Fruit fly (Drosophila melanogaster) whole organism, embryonic: Measurements from ENCODE around the gene CG7739.
A peak's percentile ranks its signal among the peaks of the same experiment; 100 is the strongest.

ENCODE experiments used
- CG10979 ChIP-seq: fragments of 200-800 bp; sonication (Bioruptor generic); optimal IDR thresholded peaks from 2 replicates; lab custom pipeline; 2018; ENCODE audit warnings: missing biosample characterization, mild to moderate bottlenecking, missing genetic modification characterization, moderate library complexity
- CG13123 ChIP-seq: fragments of 200-800 bp; sonication (Bioruptor generic); optimal IDR thresholded peaks from 2 replicates; lab custom pipeline; 2016; ENCODE audit warnings: missing biosample characterization, missing genetic modification characterization
- CG13296 ChIP-seq: fragments of 200-800 bp; sonication (Bioruptor generic); optimal IDR thresholded peaks from 3 replicates; lab custom pipeline; 2018; ENCODE audit warnings: missing biosample characterization, mild to moderate bottlenecking, missing genetic modification characterization
- CG13424 ChIP-seq: fragments of 200-800 bp; sonication (Bioruptor generic); optimal IDR thresholded peaks from 2 replicates; lab custom pipeline; 2019; ENCODE audit warnings: missing biosample characterization, mild to moderate bottlenecking, missing genetic modification characterization, moderate library complexity
- CG14014 ChIP-seq: fragments of 200-800 bp; sonication (Bioruptor generic); IDR thresholded peaks from 2 replicates; pipeline ENCODE4 v1.3.6; 2022; ENCODE audit warnings: missing biosample characterization, missing genetic modification characterization
- CG1529 ChIP-seq: fragments of 200-800 bp; sonication (Bioruptor generic); optimal IDR thresholded peaks from 3 replicates; lab custom pipeline; 2018; ENCODE audit warnings: missing biosample characterization, missing genetic modification characterization
- CG18476 ChIP-seq: fragments of 200-800 bp; sonication (Bioruptor generic); optimal IDR thresholded peaks from 2 replicates; lab custom pipeline; 2016; ENCODE audit warnings: missing biosample characterization, mild to moderate bottlenecking, missing genetic modification characterization
- CG2202 ChIP-seq: fragments of 200-800 bp; sonication (Bioruptor generic); optimal IDR thresholded peaks from 2 replicates; lab custom pipeline; 2018; ENCODE audit warnings: missing biosample characterization, mild to moderate bottlenecking, missing genetic modification characterization
- CG30020 ChIP-seq: fragments of 200-800 bp; optimal IDR thresholded peaks from 2 replicates; lab custom pipeline; 2019; ENCODE audit warnings: missing biosample characterization, mild to moderate bottlenecking, missing genetic modification characterization, moderate library complexity
- CG4404 ChIP-seq: fragments of 200-800 bp; sonication (Bioruptor generic); IDR thresholded peaks from 2 replicates; pipeline ENCODE4 v1.3.6; 2022; ENCODE audit warnings: missing biosample characterization, missing genetic modification characterization
- CG4730 ChIP-seq: fragments of 200-800 bp; sonication (Bioruptor generic); IDR thresholded peaks from 2 replicates; pipeline ENCODE4 v1.3.6; 2022; ENCODE audit warnings: missing biosample characterization, missing genetic modification characterization
- CG4820 ChIP-seq: fragments of 200-800 bp; sonication (Bioruptor generic); optimal IDR thresholded peaks from 3 replicates; lab custom pipeline; 2016; ENCODE audit warnings: missing biosample characterization, missing genetic modification characterization
- CG7745 ChIP-seq: fragments of 200-800 bp; sonication (Bioruptor generic); optimal IDR thresholded peaks from 2 replicates; lab custom pipeline; 2018; ENCODE audit warnings: missing biosample characterization, mild to moderate bottlenecking, missing genetic modification characterization, moderate library complexity
- CG7987 ChIP-seq: fragments of 200-800 bp; sonication (Bioruptor generic); optimal IDR thresholded peaks from 2 replicates; lab custom pipeline; 2018; ENCODE audit warnings: missing biosample characterization, mild to moderate bottlenecking, missing genetic modification characterization, moderate library complexity
- CG9215 ChIP-seq: fragments of 200-800 bp; sonication (Bioruptor generic); IDR thresholded peaks from 2 replicates; pipeline ENCODE4 v1.3.6; 2022; ENCODE audit warnings: missing biosample characterization, missing genetic modification characterization
- CHES-1-like ChIP-seq: fragments of 200-800 bp; sonication (Bioruptor generic); optimal IDR thresholded peaks from 2 replicates; lab custom pipeline; 2016; ENCODE audit warnings: missing biosample characterization, missing genetic modification characterization
- D19A ChIP-seq: fragments of 200-800 bp; optimal IDR thresholded peaks from 3 replicates; lab custom pipeline; 2019; ENCODE audit warnings: missing biosample characterization, mild to moderate bottlenecking, missing genetic modification characterization, moderate library complexity
- E2f2 ChIP-seq: fragments of 200-800 bp; sonication (Bioruptor generic); IDR thresholded peaks from 2 replicates; pipeline ENCODE4 v1.3.6; 2022; ENCODE audit warnings: missing biosample characterization, missing genetic modification characterization
- GATAe ChIP-seq: fragments of 200-800 bp; sonication (Bioruptor generic); conservative IDR thresholded peaks from 2 replicates; pipeline ENCODE4 v1.3.6; 2022; ENCODE audit warnings: missing biosample characterization, missing genetic modification characterization
- HLH54F ChIP-seq: fragments of 200-800 bp; sonication (Bioruptor generic); optimal IDR thresholded peaks from 3 replicates; lab custom pipeline; 2016; ENCODE audit warnings: missing biosample characterization, missing genetic modification characterization
- Hmx ChIP-seq: fragments of 200-800 bp; sonication (Bioruptor generic); optimal IDR thresholded peaks from 2 replicates; lab custom pipeline; 2016; ENCODE audit warnings: missing biosample characterization, missing genetic modification characterization
- Hr39 ChIP-seq: fragments of >200 bp; optimal IDR thresholded peaks from 2 replicates; lab custom pipeline; 2017
- Lim3 ChIP-seq: fragments of 200-800 bp; sonication (Bioruptor generic); IDR thresholded peaks from 2 replicates; pipeline ENCODE4 v1.3.6; 2022; ENCODE audit warnings: missing biosample characterization, missing genetic modification characterization
- MESR4 ChIP-seq: fragments of 200-800 bp; sonication (Bioruptor generic); optimal IDR thresholded peaks from 2 replicates; lab custom pipeline; 2018; ENCODE audit warnings: missing biosample characterization, mild to moderate bottlenecking, missing genetic modification characterization, moderate library complexity
- Med ChIP-seq: fragments of 200-800 bp; sonication (Bioruptor generic); peaks from one replicate; lab custom pipeline; 2016; ENCODE audit warnings: missing biosample characterization, missing genetic modification characterization, mild to moderate bottlenecking, inconsistent platforms, moderate library complexity
- Meics ChIP-seq: fragments of 200-800 bp; sonication (Bioruptor generic); optimal IDR thresholded peaks from 2 replicates; lab custom pipeline; 2017; ENCODE audit warnings: missing biosample characterization, mild to moderate bottlenecking, missing genetic modification characterization
- Mes4 ChIP-seq: fragments of 200-800 bp; sonication (Bioruptor generic); optimal IDR thresholded peaks from 2 replicates; lab custom pipeline; 2016; ENCODE audit warnings: missing biosample characterization, missing genetic modification characterization
- Neu2 ChIP-seq: fragments of 200-800 bp; sonication (Bioruptor generic); optimal IDR thresholded peaks from 3 replicates; lab custom pipeline; 2016; ENCODE audit warnings: missing biosample characterization, missing genetic modification characterization, borderline replicate concordance
- Nf-YA ChIP-seq: fragments of 200-800 bp; sonication (Bioruptor generic); IDR thresholded peaks from 2 replicates; pipeline ENCODE4 v1.3.6; 2022; ENCODE audit warnings: missing biosample characterization, missing genetic modification characterization
- Poxn ChIP-seq: fragments of 200-800 bp; sonication (Bioruptor generic); IDR thresholded peaks from 2 replicates; pipeline ENCODE4 v1.3.6; 2022; ENCODE audit warnings: missing biosample characterization, missing genetic modification characterization
- Six4 ChIP-seq: fragments of 200-800 bp; sonication (Bioruptor generic); optimal IDR thresholded peaks from 2 replicates; lab custom pipeline; 2016; ENCODE audit warnings: missing biosample characterization, missing genetic modification characterization
- Sox100B ChIP-seq: fragments of 200-800 bp; sonication (Bioruptor generic); optimal IDR thresholded peaks from 3 replicates; lab custom pipeline; 2018; ENCODE audit warnings: missing biosample characterization, mild to moderate bottlenecking, missing genetic modification characterization
- YL-1 ChIP-seq: fragments of 200-800 bp; sonication (Bioruptor generic); optimal IDR thresholded peaks from 3 replicates; lab custom pipeline; 2017; ENCODE audit warnings: missing biosample characterization, mild to moderate bottlenecking, missing genetic modification characterization
- bcd ChIP-seq: fragments of 200-800 bp; sonication (Bioruptor generic); optimal IDR thresholded peaks from 2 replicates; lab custom pipeline; 2017; ENCODE audit warnings: missing biosample characterization, mild to moderate bottlenecking, missing genetic modification characterization
- crol ChIP-seq: fragments of 200-800 bp; sonication (Bioruptor generic); IDR thresholded peaks from 2 replicates; pipeline ENCODE4 v1.3.6; 2022; ENCODE audit warnings: missing biosample characterization, missing genetic modification characterization
- gsb-n ChIP-seq: fragments of 200-800 bp; sonication (Bioruptor generic); optimal IDR thresholded peaks from 3 replicates; lab custom pipeline; 2018; ENCODE audit warnings: missing biosample characterization, mild to moderate bottlenecking, missing genetic modification characterization
- hth ChIP-seq: fragments of >200 bp; optimal IDR thresholded peaks from 2 replicates; lab custom pipeline; 2017; ENCODE audit warnings: inconsistent platforms
- insv ChIP-seq, 2 experiments: fragments of 200-800 bp; sonication (Bioruptor generic); optimal IDR thresholded peaks; 3 replicates each; lab custom pipeline; 2016 to 2018; ENCODE audit warnings: missing biosample characterization in 2 of 2, missing genetic modification characterization in 2 of 2
- jumu ChIP-seq: fragments of 200-800 bp; sonication (Bioruptor generic); optimal IDR thresholded peaks from 3 replicates; lab custom pipeline; 2016; ENCODE audit warnings: missing biosample characterization, missing genetic modification characterization
- maf-S ChIP-seq: fragments of 200-800 bp; sonication (Bioruptor generic); optimal IDR thresholded peaks from 2 replicates; lab custom pipeline; 2016; ENCODE audit warnings: missing biosample characterization, missing genetic modification characterization
- nom ChIP-seq: fragments of 200-800 bp; sonication (Bioruptor generic); optimal IDR thresholded peaks from 2 replicates; lab custom pipeline; 2017; ENCODE audit warnings: missing biosample characterization, missing genetic modification characterization, mild to moderate bottlenecking, moderate library complexity, missing genetic modification reagents
- pnt ChIP-seq: fragments of 200-800 bp; sonication (Bioruptor generic); optimal IDR thresholded peaks from 3 replicates; lab custom pipeline; 2016; ENCODE audit warnings: missing biosample characterization, missing genetic modification characterization
- ro ChIP-seq: fragments of 200-800 bp; sonication (Bioruptor generic); IDR thresholded peaks from 2 replicates; pipeline ENCODE4 v1.3.6; 2022; ENCODE audit warnings: missing biosample characterization, missing genetic modification characterization
- slp2 ChIP-seq: fragments of 200-800 bp; sonication (Bioruptor generic); optimal IDR thresholded peaks from 2 replicates; lab custom pipeline; 2016; ENCODE audit warnings: missing biosample characterization, missing genetic modification characterization
- sna ChIP-seq: fragments of 200-800 bp; sonication (Bioruptor generic); IDR thresholded peaks from 2 replicates; pipeline ENCODE4 v1.3.6; 2022; ENCODE audit warnings: missing biosample characterization, missing genetic modification characterization; ENCODE audit not compliant: partially characterized antibody
- sug ChIP-seq: fragments of 200-800 bp; optimal IDR thresholded peaks from 2 replicates; lab custom pipeline; 2019; ENCODE audit warnings: missing biosample characterization, mild to moderate bottlenecking, missing genetic modification characterization, moderate library complexity
- tap ChIP-seq: fragments of 200-800 bp; optimal IDR thresholded peaks from 3 replicates; lab custom pipeline; 2019; ENCODE audit warnings: missing biosample characterization, mild to moderate bottlenecking, missing genetic modification characterization, moderate library complexity
- tna ChIP-seq: fragments of 200-800 bp; sonication (Bioruptor generic); IDR thresholded peaks from 2 replicates; pipeline ENCODE4 v1.3.6; 2022; ENCODE audit warnings: missing biosample characterization, missing genetic modification characterization; ENCODE audit not compliant: partially characterized antibody
- tup ChIP-seq: fragments of 200-800 bp; sonication (Bioruptor generic); optimal IDR thresholded peaks from 2 replicates; lab custom pipeline; 2016; ENCODE audit warnings: missing biosample characterization, mild to moderate bottlenecking, missing genetic modification characterization, moderate library complexity
- zf30C ChIP-seq: fragments of 200-800 bp; sonication (Bioruptor generic); optimal IDR thresholded peaks from 3 replicates; lab custom pipeline; 2018; ENCODE audit warnings: missing biosample characterization, mild to moderate bottlenecking, missing genetic modification characterization

CG7739 gene

dm6 chr3L:15544455-15545415, 18.1 kb downstream of the CG7739 start (continued):
- TF ChIP-seq CG13424 (tag; lab: Kevin White, UChicago) (no peak), CHES-1-like (GFP tag; lab: Kevin White, UChicago) (no peak), hth (lab: Kevin White, UChicago) (no peak), tap (no peak), HLH54F (no peak), CG30020 (tag; lab: Kevin White, UChicago) (no peak), tna (GFP tag; lab: Robert Waterston, UW) (no peak), tup (no peak), jumu (GFP tag; lab: Kevin White, UChicago) (no peak), YL-1 (GFP tag; lab: Kevin White, UChicago) (no peak), pnt (no peak), slp2 (GFP tag; lab: Kevin White, UChicago) (no peak), Poxn (GFP tag; lab: Robert Waterston, UW) (no peak), maf-S (GFP tag; lab: Kevin White, UChicago) (no peak), CG14014 (no peak), CG4404 (no peak), CG13123 (GFP tag; lab: Kevin White, UChicago) (no peak), Hmx (GFP tag; lab: Kevin White, UChicago) (no peak), gsb-n (tag; lab: Kevin White, UChicago) (no peak), Hr39 (lab: Kevin White, UChicago) (no peak), Med (GFP tag; lab: Kevin White, UChicago) (peak; percentile 3), CG13296 (GFP tag; lab: Kevin White, UChicago) (no peak), bcd (GFP tag; lab: Kevin White, UChicago) (no peak), nom (GFP tag; lab: Kevin White, UChicago) (no peak), CG9215 (GFP tag; lab: Robert Waterston, UW) (no peak), CG1529 (GFP tag; lab: Kevin White, UChicago) (no peak), zf30C (GFP tag; lab: Kevin White, UChicago) (peak; percentile 45), Six4 (GFP tag; lab: Kevin White, UChicago) (no peak), GATAe (GFP tag; lab: Robert Waterston, UW) (no peak), sna (GFP tag; lab: Robert Waterston, UW) (no peak), sug (tag; lab: Kevin White, UChicago) (no peak), Mes4 (no peak), Lim3 (GFP tag; lab: Robert Waterston, UW) (no peak), CG2202 (tag; lab: Kevin White, UChicago) (no peak), D19A (tag; lab: Kevin White, UChicago) (no peak), CG4820 (GFP tag; lab: Kevin White, UChicago) (no peak), E2f2 (GFP tag; lab: Robert Waterston, UW) (no peak), insv (GFP tag; optimal IDR thresholded peaks at IDR 0.05; lab: Kevin White, UChicago) (no peak), CG7745 (tag; lab: Kevin White, UChicago) (no peak), ro (GFP tag; lab: Robert Waterston, UW) (no peak), CG4730 (GFP tag; lab: Robert Waterston, UW) (no peak), Meics (GFP tag; lab: Kevin White, UChicago) (no peak), CG7987 (GFP tag; lab: Kevin White, UChicago) (no peak), crol (GFP tag; lab: Robert Waterston, UW) (no peak), Sox100B (no peak), CG10979 (peak; percentile 8), Neu2 (GFP tag; lab: Kevin White, UChicago) (no peak), Nf-YA (GFP tag; lab: Robert Waterston, UW) (no peak), MESR4 (GFP tag; lab: Kevin White, UChicago) (no peak), CG18476 (no peak)
